Worm (Caenorhabditis elegans): ENCODE measurements around the gene fbxb-10.
"Not testable (repeated sequence)": the region's sequence is repeated elsewhere in the genome, so short reads cannot be mapped to it uniquely, and the experiment has no call there.

Gene fbxb-10

ce11 chrII:1786209-1786608 lies 32.0 kb downstream of the fbxb-10 start, which contains the start of gene C08F1.10:
Gene C08F1.10, minus strand, starts transcription at chrII:1786309.
- TF ChIP-seq dmd-9 (GFP tag; IDR thresholded peaks at IDR 0.05) (no peak), nhr-77 (tag; optimal IDR thresholded peaks at IDR 0.05) (no peak), F26F4.8 (GFP tag; conservative IDR thresholded peaks at IDR 0.05) (no peak), ceh-44 (GFP tag; IDR thresholded peaks at IDR 0.05) (no peak), spr-1 (tag; optimal IDR thresholded peaks at IDR 0.05) (no peak), nhr-28 (tag; optimal IDR thresholded peaks at IDR 0.05) (no peak), hlh-30 (tag; optimal IDR thresholded peaks at IDR 0.05; ENCODE audit: insufficient read depth) (no peak), nhr-111 (GFP tag; optimal IDR thresholded peaks at IDR 0.05) (no peak), ceh-20 (GFP tag; IDR thresholded peaks at IDR 0.05) (no peak), lin-29 (GFP tag; IDR thresholded peaks at IDR 0.05) (no peak), Y105C5A.15 (GFP tag; IDR thresholded peaks at IDR 0.05) (no peak), ama-1 (optimal IDR thresholded peaks at IDR 0.05) (no peak), spr-3 (GFP tag; optimal IDR thresholded peaks at IDR 0.05) (no peak), tag-97 (GFP tag; IDR thresholded peaks at IDR 0.05) (no peak)

- TF ChIP-seq lin-38 (GFP tag; IDR thresholded peaks at IDR 0.05) (no peak), dpl-1 (GFP tag; optimal IDR thresholded peaks at IDR 0.05) (no peak)
Observed at ce11 chrII:1784799-1785198, 33.4 kb downstream of the fbxb-10 start, which contains the start of gene C08F1.11. Gene C08F1.11, minus strand, starts transcription at chrII:1784899.

- no peak for TF ChIP-seq tra-1 (GFP tag; IDR thresholded peaks at IDR 0.05)
- TF ChIP-seq mdt-29 (GFP tag; IDR thresholded peaks at IDR 0.05) = no peak
- TF ChIP-seq set-16 (GFP tag; IDR thresholded peaks at IDR 0.05) = no peak
- TF ChIP-seq aha-1 (tag) = no peak
- TF ChIP-seq nhr-41 (GFP tag; IDR thresholded peaks at IDR 0.05) = no peak
- no peak for TF ChIP-seq hmg-1.1 (GFP tag; IDR thresholded peaks at IDR 0.05)
- no peak for TF ChIP-seq Y105C5A.15 (GFP tag; IDR thresholded peaks at IDR 0.05)
- no peak for TF ChIP-seq lin-15B (tag; optimal IDR thresholded peaks at IDR 0.05)
- TF ChIP-seq ceh-62 (tag; optimal IDR thresholded peaks at IDR 0.05) = no peak
- TF ChIP-seq egl-43 (GFP tag; IDR thresholded peaks at IDR 0.05) = no peak
Observed at ce11 chrII:1782474-1782873, 35.7 kb downstream of the fbxb-10 start, which contains the start of gene math-4. Gene math-4, minus strand, starts transcription at chrII:1782574.

DNA sequence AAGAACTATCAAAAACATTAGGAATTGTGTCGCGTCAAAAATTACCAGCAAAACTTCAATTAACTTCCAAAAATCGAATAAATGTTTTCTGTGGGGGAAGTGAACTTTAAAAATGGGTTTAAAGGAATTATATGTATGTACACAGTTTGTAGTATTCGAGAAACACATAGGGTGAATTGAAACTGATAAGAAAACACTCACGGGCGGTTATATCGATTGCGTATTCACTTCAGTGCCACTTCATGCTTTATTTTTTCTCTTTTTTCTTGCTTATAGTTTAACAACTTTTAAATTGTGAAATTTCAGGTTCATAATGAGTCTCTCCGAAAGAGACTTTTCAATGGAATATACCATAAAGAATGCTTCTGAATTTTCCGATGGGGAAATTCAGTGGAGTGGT lies 43.0 kb downstream of the fbxb-10 start, which contains the start of gene F36H5.14:
Gene F36H5.14, plus strand, starts transcription at position 301 of the 400 bp plus-strand sequence.
- TF ChIP-seq zfp-2 (tag; optimal IDR thresholded peaks at IDR 0.05); mxl-3 (GFP tag; optimal IDR thresholded peaks at IDR 0.05); sdz-12 (GFP tag; optimal IDR thresholded peaks at IDR 0.05): not testable (repeated sequence)

- TF ChIP-seq duxl-1 (tag; optimal IDR thresholded peaks at IDR 0.05; ENCODE audit: poor library complexity) (no peak), unc-62 (GFP tag; optimal IDR thresholded peaks at IDR 0.05 in 1 of 2) (peak in 1 of 2 experiments; percentile 46), unc-62 (tag; optimal IDR thresholded peaks at IDR 0.05) (no peak)
Observed at ce11 chrII:1771785-1772184, 46.4 kb downstream of the fbxb-10 start, which contains the start of gene math-3. Gene math-3, plus strand, starts transcription at chrII:1772085.

ce11 chrII:1771347-1771746 lies 46.9 kb downstream of the fbxb-10 start, which contains the start of gene math-26:
Gene math-26, plus strand, starts transcription at chrII:1771647.
- TF ChIP-seq ceh-62 (tag; optimal IDR thresholded peaks at IDR 0.05); hmg-1.1 (GFP tag; IDR thresholded peaks at IDR 0.05); jun-1 (tag; optimal IDR thresholded peaks at IDR 0.05): not testable (repeated sequence)
